Fruit fly (Drosophila melanogaster): ENCODE data around the gene CG32354.

DNA sequence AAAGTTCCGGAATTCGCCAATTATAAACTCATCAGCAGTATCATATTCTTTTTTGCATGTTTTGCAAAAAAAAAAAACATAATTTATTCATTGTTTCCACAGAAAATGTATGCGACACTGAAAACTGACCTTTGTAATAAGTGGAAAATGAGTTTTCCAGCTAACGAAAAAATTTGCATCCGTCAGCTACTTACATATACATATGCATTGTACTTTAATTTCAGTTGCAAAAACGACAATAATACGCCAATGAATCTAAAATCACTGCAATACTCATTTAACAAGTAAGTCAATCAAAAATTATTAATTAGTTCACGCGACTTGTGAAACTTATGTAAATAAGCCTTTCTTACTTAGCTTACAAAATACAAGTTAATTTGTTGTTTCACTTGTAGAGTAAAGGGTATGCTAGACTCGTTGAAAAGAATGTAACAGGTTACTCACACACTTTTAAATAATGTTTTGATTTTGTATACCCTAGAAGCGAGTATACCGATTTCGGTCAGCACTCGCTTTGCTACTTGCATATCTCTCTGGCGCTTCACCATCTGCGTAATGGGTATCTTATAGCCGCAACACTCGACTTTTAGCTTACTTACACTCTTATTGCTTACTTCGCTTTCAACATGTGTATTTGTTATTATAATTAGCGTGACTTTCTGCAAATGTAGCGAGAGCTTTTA, 23.1 kb downstream of the CG32354 start:
- TF ChIP-seq tj (GFP tag; optimal IDR thresholded peaks at IDR 0.05) (peak; percentile 95), pad (GFP tag; optimal IDR thresholded peaks at IDR 0.05) (peak; percentile 71), Mnt (GFP tag; optimal IDR thresholded peaks at IDR 0.05) (no peak), Hr96 (GFP tag; optimal IDR thresholded peaks at IDR 0.05) (no peak), CG5204 (GFP tag; optimal IDR thresholded peaks at IDR 0.05) (peak; percentile 48), Crg-1 (GFP tag; optimal IDR thresholded peaks at IDR 0.05) (peak; percentile 60), toe (GFP tag; optimal IDR thresholded peaks at IDR 0.05) (no peak), kay (GFP tag; ENCODE audit: borderline replicate concordance) (peak; percentile 21), CG7101 (tag; optimal IDR thresholded peaks at IDR 0.05) (peak; percentile 87), bab1 (GFP tag; optimal IDR thresholded peaks at IDR 0.05) (peak; percentile 96), CG11617 (GFP tag; optimal IDR thresholded peaks at IDR 0.05) (peak; percentile 68), cnc (optimal IDR thresholded peaks at IDR 0.05) (no peak)

Data from whole organism, adult.